Worm (Caenorhabditis elegans) whole organism, young adult: Measurements from ENCODE around the gene cpg-8.

Source experiments
- cebp-2 ChIP-seq: fragments of 200-800 bp; sonication (Bioruptor generic); IDR thresholded peaks from 2 replicates; pipeline ENCODE4 v1.3.6; 2022; ENCODE audit warnings: missing genetic modification characterization, missing compliant biosample characterization
- lin-40 ChIP-seq: sonication (generic microtip); optimal IDR thresholded peaks from 2 replicates; lab custom pipeline; 2016; ENCODE audit warnings: missing genetic modification characterization, mild to moderate bottlenecking, missing compliant biosample characterization, missing genotype, missing genetic modification reagents
- lin-54 ChIP-seq: fragments of 200-800 bp; sonication (Bioruptor generic); optimal IDR thresholded peaks from 2 replicates; lab custom pipeline; 2018; ENCODE audit warnings: mild to moderate bottlenecking, missing genetic modification characterization, missing compliant biosample characterization
- ztf-25 ChIP-seq: fragments of 200-800 bp; sonication (Bioruptor generic); IDR thresholded peaks from 2 replicates; pipeline ENCODE4 v1.3.6; 2022; ENCODE audit warnings: missing genetic modification reagents, missing genetic modification characterization, missing compliant biosample characterization

ce11 chrV:4649649-4650384, 42.4 kb downstream of the cpg-8 start:
- TF ChIP-seq lin-54 (no peak), lin-40 (tag; lab: Kevin White, UChicago) (no peak), cebp-2 (GFP tag; lab: Robert Waterston, UW) (0 out of 2 replicates have a peak, but pooled peaks have one; percentile 70), ztf-25 (GFP tag; lab: Robert Waterston, UW) (no peak)
